ENCODE assay signal across 3 fruit fly cellular contexts in the genomic region with DNA sequence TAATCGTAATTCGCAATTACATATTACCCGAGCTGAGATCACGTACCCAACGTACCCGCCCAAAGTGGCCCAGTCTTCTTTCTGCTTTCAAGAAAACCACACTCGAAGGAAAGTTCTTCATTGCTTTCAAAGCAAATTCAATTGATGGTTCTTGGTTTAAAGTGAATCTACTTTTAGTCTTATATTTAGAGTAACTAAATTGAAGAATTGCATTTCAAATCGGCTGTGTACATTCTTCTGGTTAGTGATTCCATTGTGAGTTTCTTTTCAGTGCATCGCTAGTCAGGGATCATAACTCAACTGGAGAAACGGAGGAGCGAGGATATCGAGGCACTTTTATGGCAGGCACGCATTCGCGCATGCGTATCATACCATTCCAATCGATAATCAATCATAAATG.
A peak's percentile ranks its signal among the peaks of the same experiment; 100 is the strongest.
TF ChIP-seq lines count a peak whose summit lies in the region.

No protein-coding gene starts in this region.

- TF ChIP-seq CTCF in whole organism, embryonic (GFP tag; optimal IDR thresholded peaks at IDR 0.05; lab: Kevin White, UChicago) = no peak

TF ChIP-seq in whole organism, embryonic, 481 proteins besides CTCF, POLR2A, EP300 and RAD21:
- TF ChIP-seq Ets65A (GFP tag; lab: Kevin White, UChicago) (peak; percentile 75), CG7987 (GFP tag; optimal IDR thresholded peaks at IDR 0.05; lab: Kevin White, UChicago) (no peak), CG1529 (GFP tag; optimal IDR thresholded peaks at IDR 0.05; lab: Kevin White, UChicago) (no peak), sens (GFP tag; lab: Kevin White, UChicago) (peak; percentile 58), CG33557 (GFP tag; optimal IDR thresholded peaks at IDR 0.05; lab: Kevin White, UChicago) (no peak), esg (GFP tag; conservative IDR thresholded peaks at IDR 0.05; lab: Robert Waterston, UW) (no peak), CG14014 (GFP tag; IDR thresholded peaks at IDR 0.05; lab: Robert Waterston, UW) (no peak), CG10366 (GFP tag; IDR thresholded peaks at IDR 0.05; lab: Robert Waterston, UW) (no peak)
TF ChIP-seq in whole organism, embryonic: peak in this region for 2.

TF ChIP-seq in whole organism, prepupa, 60 proteins besides CTCF, POLR2A, EP300 and RAD21 (continues in another document):
- TF ChIP-seq OdsH (GFP tag; optimal IDR thresholded peaks at IDR 0.05; lab: Kevin White, UChicago) (peak; percentile 37), CG9139 (GFP tag; optimal IDR thresholded peaks at IDR 0.05; lab: Kevin White, UChicago) (no peak), Lpt (GFP tag; optimal IDR thresholded peaks at IDR 0.05; lab: Kevin White, UChicago) (no peak), pdm3 (GFP tag; optimal IDR thresholded peaks at IDR 0.05; lab: Kevin White, UChicago) (peak; percentile 38), Eip75B (GFP tag; optimal IDR thresholded peaks at IDR 0.05; lab: Kevin White, UChicago) (peak; percentile 33), Sox14 (GFP tag; optimal IDR thresholded peaks at IDR 0.05; lab: Kevin White, UChicago) (peak; percentile 38), Gug (GFP tag; IDR thresholded peaks at IDR 0.05; lab: Robert Waterston, UW) (0 out of 2 replicates have a peak, but pooled peaks have one; percentile 15), salr (GFP tag; optimal IDR thresholded peaks at IDR 0.05; lab: Kevin White, UChicago) (peak in 1 of 2 experiments; percentile 32), CG3032 (tag; optimal IDR thresholded peaks at IDR 0.05; lab: Kevin White, UChicago) (peak; percentile 14), Ets21C (GFP tag; optimal IDR thresholded peaks at IDR 0.05; lab: Kevin White, UChicago) (peak; percentile 1), CG10631 (GFP tag; optimal IDR thresholded peaks at IDR 0.05; lab: Kevin White, UChicago) (peak; percentile 42), CG8119 (GFP tag; IDR thresholded peaks at IDR 0.05; lab: Robert Waterston, UW) (no peak), CG1621 (tag; optimal IDR thresholded peaks at IDR 0.05; lab: Kevin White, UChicago) (no peak), Hr38 (GFP tag; optimal IDR thresholded peaks at IDR 0.05; lab: Kevin White, UChicago) (no peak), fd85E (GFP tag; optimal IDR thresholded peaks at IDR 0.05; lab: Kevin White, UChicago) (no peak), ss (GFP tag; optimal IDR thresholded peaks at IDR 0.05; lab: Kevin White, UChicago) (no peak), Blimp-1 (GFP tag; optimal IDR thresholded peaks at IDR 0.05; lab: Kevin White, UChicago) (no peak), CG6808 (GFP tag; optimal IDR thresholded peaks at IDR 0.05; lab: Kevin White, UChicago) (no peak), Eip78C (GFP tag; lab: Kevin White, UChicago) (peak; percentile 78), CG3919 (GFP tag; optimal IDR thresholded peaks at IDR 0.05; lab: Kevin White, UChicago) (no peak), CG11294 (GFP tag; IDR thresholded peaks at IDR 0.05; lab: Robert Waterston, UW) (0 out of 2 replicates have a peak, but pooled peaks have one; percentile 7), Smox (GFP tag; optimal IDR thresholded peaks at IDR 0.05; lab: Kevin White, UChicago) (peak; percentile 28), CG31627 (GFP tag; optimal IDR thresholded peaks at IDR 0.05; lab: Kevin White, UChicago) (peak; percentile 24), svp (GFP tag; lab: Kevin White, UChicago) (no peak), CG11762 (GFP tag; optimal IDR thresholded peaks at IDR 0.05; lab: Kevin White, UChicago; ENCODE audit: insufficient read depth) (no peak), CG6163 (GFP tag; IDR thresholded peaks at IDR 0.05; lab: Robert Waterston, UW) (0 out of 3 replicates have a peak, but pooled peaks have one; percentile 7), Sox15 (GFP tag; optimal IDR thresholded peaks at IDR 0.05; lab: Kevin White, UChicago) (no peak), CG16779 (tag; optimal IDR thresholded peaks at IDR 0.05; lab: Kevin White, UChicago) (no peak), cyc (GFP tag; optimal IDR thresholded peaks at IDR 0.05; lab: Kevin White, UChicago) (peak; percentile 5), CG8632 (GFP tag; optimal IDR thresholded peaks at IDR 0.05; lab: Kevin White, UChicago) (no peak), CG11902 (GFP tag; optimal IDR thresholded peaks at IDR 0.05; lab: Kevin White, UChicago) (no peak), CG6792 (GFP tag; optimal IDR thresholded peaks at IDR 0.05; lab: Kevin White, UChicago) (no peak), CG7368 (GFP tag; optimal IDR thresholded peaks at IDR 0.05; lab: Kevin White, UChicago) (no peak), Eip93F (GFP tag; optimal IDR thresholded peaks at IDR 0.05; lab: Kevin White, UChicago) (no peak), vri (GFP tag; optimal IDR thresholded peaks at IDR 0.05; lab: Kevin White, UChicago) (no peak), CG6854 (GFP tag; optimal IDR thresholded peaks at IDR 0.05; lab: Kevin White, UChicago) (no peak), fkh (GFP tag; optimal IDR thresholded peaks at IDR 0.05; lab: Kevin White, UChicago) (no peak), Ets96B (tag; optimal IDR thresholded peaks at IDR 0.05; lab: Kevin White, UChicago) (peak; percentile 14), CG32006 (GFP tag; optimal IDR thresholded peaks at IDR 0.05; lab: Kevin White, UChicago) (peak; percentile 30), dac (GFP tag; optimal IDR thresholded peaks at IDR 0.05; lab: Kevin White, UChicago) (no peak)

TF ChIP-seq in whole organism, pupa, 21 proteins besides CTCF, POLR2A, EP300 and RAD21:
- TF ChIP-seq CG8159 (tag; optimal IDR thresholded peaks at IDR 0.05; lab: Kevin White, UChicago) (peak; percentile 22), CG17806 (tag; optimal IDR thresholded peaks at IDR 0.05; lab: Kevin White, UChicago) (peak; percentile 27), CG9948 (tag; optimal IDR thresholded peaks at IDR 0.05; lab: Kevin White, UChicago) (peak; percentile 25), CG34367 (tag; optimal IDR thresholded peaks at IDR 0.05; lab: Kevin White, UChicago) (no peak), CG10348 (GFP tag; IDR thresholded peaks at IDR 0.05; lab: Robert Waterston, UW) (no peak), EcR (GFP tag; optimal IDR thresholded peaks at IDR 0.05; lab: Kevin White, UChicago) (no peak), CG15710 (tag; optimal IDR thresholded peaks at IDR 0.05; lab: Kevin White, UChicago) (peak; percentile 19), D1 (tag; optimal IDR thresholded peaks at IDR 0.05; lab: Kevin White, UChicago) (no peak), CG12605 (GFP tag; IDR thresholded peaks at IDR 0.05; lab: Robert Waterston, UW) (no peak), CG13204 (GFP tag; optimal IDR thresholded peaks at IDR 0.05; lab: Kevin White, UChicago) (no peak), rn (GFP tag; IDR thresholded peaks at IDR 0.05; lab: Robert Waterston, UW) (no peak), CG14655 (GFP tag; optimal IDR thresholded peaks at IDR 0.05; lab: Kevin White, UChicago) (peak; percentile 10), Pif1A (GFP tag; optimal IDR thresholded peaks at IDR 0.05; lab: Kevin White, UChicago) (peak; percentile 10), CG32121 (GFP tag; IDR thresholded peaks at IDR 0.05; lab: Robert Waterston, UW) (no peak), CG4496 (GFP tag; IDR thresholded peaks at IDR 0.05; lab: Robert Waterston, UW) (no peak), Pif1B (GFP tag; optimal IDR thresholded peaks at IDR 0.05; lab: Kevin White, UChicago) (peak; percentile 19), Ets98B (GFP tag; IDR thresholded peaks at IDR 0.05; lab: Robert Waterston, UW) (no peak), CG8301 (tag; optimal IDR thresholded peaks at IDR 0.05; lab: Kevin White, UChicago) (no peak), gl (tag; optimal IDR thresholded peaks at IDR 0.05; lab: Kevin White, UChicago) (no peak), Snoo (tag; optimal IDR thresholded peaks at IDR 0.05; lab: Kevin White, UChicago) (no peak), fd96Ca (GFP tag; IDR thresholded peaks at IDR 0.05; lab: Robert Waterston, UW) (no peak)

Comparison
In these comparisons a context has a peak if more than half of its experiments do, and no peak if none do; other contexts are left out.
1. Of the 7 proteins assayed by ChIP-seq in both whole organism, embryonic and whole organism, prepupa: peak only in whole organism, embryonic: none; only in whole organism, prepupa: Gug; in both: none; in neither: 6.